Worm (Caenorhabditis elegans) whole organism, L4 larva: ENCODE measurements around the gene M05D6.1.

Experiments used
- D1046.2 ChIP-seq: fragments of 200-800 bp; sonication (Bioruptor generic); IDR thresholded peaks from 2 replicates; pipeline ENCODE4 v1.3.6; 2022; ENCODE audit warnings: missing genetic modification characterization, missing compliant biosample characterization
- F44E2.7 ChIP-seq: fragments of 200-800 bp; sonication (Bioruptor generic); IDR thresholded peaks from 2 replicates; pipeline ENCODE4 v2.1.2; 2022; ENCODE audit warnings: missing genetic modification characterization, missing compliant biosample characterization
- T20F7.1 ChIP-seq: fragments of 200-800 bp; sonication (Bioruptor generic); optimal IDR thresholded peaks from 2 replicates; lab custom pipeline; 2018; ENCODE audit warnings: mild to moderate bottlenecking, missing genetic modification characterization, missing compliant biosample characterization
- Y5F2A.4 ChIP-seq: fragments of 200-800 bp; sonication (Bioruptor generic); optimal IDR thresholded peaks from 2 replicates; lab custom pipeline; 2018; ENCODE audit warnings: mild to moderate bottlenecking, missing genetic modification characterization, missing compliant biosample characterization
- ZK546.5 ChIP-seq, 2 experiments: sonication (generic microtip); optimal IDR thresholded peaks; 2 replicates each; lab custom pipeline; 2017; ENCODE audit warnings: missing biosample characterization in 2 of 2, missing genetic modification characterization in 2 of 2
- aha-1 ChIP-seq: fragments of 150-350 bp; peaks from one replicate; lab custom pipeline; 2014; ENCODE audit warnings: missing biosample characterization, missing genetic modification characterization
- ama-1 ChIP-seq: fragments of 150-350 bp; optimal IDR thresholded peaks from 2 replicates; lab custom pipeline; 2014; ENCODE audit warnings: inconsistent platforms, mixed read lengths
- ceh-28 ChIP-seq: fragments of 150-350 bp; optimal IDR thresholded peaks from 2 replicates; lab custom pipeline; 2014; ENCODE audit warnings: missing biosample characterization, missing genetic modification reagents, missing genetic modification characterization
- daf-12 ChIP-seq: fragments of 150-350 bp; optimal IDR thresholded peaks from 2 replicates; lab custom pipeline; 2014; ENCODE audit warnings: missing biosample characterization, missing genetic modification reagents, missing genetic modification characterization
- daf-16 ChIP-seq, 3 experiments: sonication (generic microtip); optimal IDR thresholded peaks; 2 replicates each; lab custom pipeline; 2016 to 2017; ENCODE audit warnings: missing genetic modification characterization in 3 of 3, missing genetic modification reagents in 3 of 3, mild to moderate bottlenecking in 2 of 3, missing compliant biosample characterization in 2 of 3, missing biosample characterization in 1 of 3, moderate library complexity in 1 of 3
- daf-19 ChIP-seq: fragments of 200-800 bp; sonication (Bioruptor generic); conservative IDR thresholded peaks from 2 replicates; pipeline ENCODE4 v1.3.6; 2022; ENCODE audit warnings: missing genetic modification characterization, missing compliant biosample characterization
- dpl-1 ChIP-seq: fragments of 150-350 bp; optimal IDR thresholded peaks from 2 replicates; lab custom pipeline; 2014; ENCODE audit warnings: missing biosample characterization, missing genetic modification reagents, missing genetic modification characterization
- duxl-1 ChIP-seq: sonication (generic microtip); optimal IDR thresholded peaks from 2 replicates; lab custom pipeline; 2016; ENCODE audit warnings: mild to moderate bottlenecking, missing genetic modification characterization, moderate library complexity, missing compliant biosample characterization; ENCODE audit not compliant: poor library complexity
- egl-27 ChIP-seq: sonication (generic microtip); optimal IDR thresholded peaks from 3 replicates; lab custom pipeline; 2017; ENCODE audit warnings: missing biosample characterization, missing genetic modification reagents, missing genetic modification characterization
- fkh-10 ChIP-seq: fragments of 150-350 bp; optimal IDR thresholded peaks from 2 replicates; lab custom pipeline; 2014; ENCODE audit warnings: missing biosample characterization, missing genetic modification reagents, missing genetic modification characterization
- gei-8 ChIP-seq: fragments of 200-800 bp; sonication (Bioruptor generic); optimal IDR thresholded peaks from 2 replicates; lab custom pipeline; 2018; ENCODE audit warnings: mild to moderate bottlenecking, missing genetic modification characterization, missing compliant biosample characterization
- hmg-1.1 ChIP-seq: fragments of 200-800 bp; sonication (Bioruptor generic); IDR thresholded peaks from 2 replicates; pipeline ENCODE4 v1.3.6; 2022; ENCODE audit warnings: missing genetic modification reagents, missing genetic modification characterization, missing compliant biosample characterization
- jun-1 ChIP-seq: fragments of 150-350 bp; optimal IDR thresholded peaks from 2 replicates; lab custom pipeline; 2014; ENCODE audit warnings: missing biosample characterization, missing genetic modification reagents, missing genetic modification characterization
- lin-29 ChIP-seq: fragments of 200-800 bp; sonication (Bioruptor generic); IDR thresholded peaks from 2 replicates; pipeline ENCODE4 v1.3.6; 2022; ENCODE audit warnings: missing genetic modification reagents, missing genetic modification characterization, missing compliant biosample characterization
- lin-38 ChIP-seq: fragments of 200-800 bp; sonication (Bioruptor generic); IDR thresholded peaks from 2 replicates; pipeline ENCODE4 v1.3.6; 2022; ENCODE audit warnings: missing genetic modification reagents, missing genetic modification characterization, missing compliant biosample characterization
- madf-5 ChIP-seq, 2 experiments: fragments of 200-800 bp; sonication (Bioruptor generic); IDR thresholded peaks; 2 replicates each; pipeline ENCODE4 v1.3.6; 2022; ENCODE audit warnings: missing compliant biosample characterization in 2 of 2, missing genetic modification characterization in 2 of 2
- madf-9 ChIP-seq: fragments of 200-800 bp; sonication (Bioruptor generic); conservative IDR thresholded peaks from 2 replicates; pipeline ENCODE4 v1.3.6; 2022; ENCODE audit warnings: missing genetic modification reagents, missing genetic modification characterization, missing compliant biosample characterization
- mdl-1 ChIP-seq, 2 experiments: fragments of 150-350 bp in 1 of 2; sonication (generic microtip) in 1 of 2; optimal IDR thresholded peaks; 2 replicates each; lab custom pipeline; 2014 to 2017; ENCODE audit warnings: missing biosample characterization in 2 of 2, missing genetic modification characterization in 2 of 2
- mep-1 ChIP-seq: fragments of 150-350 bp; sonication (generic microtip); optimal IDR thresholded peaks from 3 replicates; lab custom pipeline; 2014; ENCODE audit warnings: missing biosample characterization, missing genetic modification characterization
- mxl-2 ChIP-seq: fragments of 200-800 bp; sonication (Bioruptor generic); conservative IDR thresholded peaks from 2 replicates; pipeline ENCODE4 v1.3.6; 2022; ENCODE audit warnings: missing genetic modification reagents, missing genetic modification characterization, missing compliant biosample characterization
- nhr-237 ChIP-seq: sonication (generic microtip); optimal IDR thresholded peaks from 2 replicates; lab custom pipeline; 2017; ENCODE audit warnings: missing biosample characterization, missing genetic modification characterization
- nhr-42 ChIP-seq: fragments of 200-800 bp; sonication (Bioruptor generic); IDR thresholded peaks from 2 replicates; pipeline ENCODE4 v1.3.6; 2022; ENCODE audit warnings: missing genetic modification characterization, missing compliant biosample characterization
- php-3 ChIP-seq: fragments of 200-800 bp; sonication (Bioruptor generic); IDR thresholded peaks from 2 replicates; pipeline ENCODE4 v1.3.6; 2022; ENCODE audit warnings: missing genetic modification reagents, missing genetic modification characterization, missing compliant biosample characterization
- pqm-1 ChIP-seq: sonication (generic microtip); optimal IDR thresholded peaks from 2 replicates; lab custom pipeline; 2017; ENCODE audit warnings: missing biosample characterization, missing genetic modification characterization
- rbr-2 ChIP-seq: sonication (generic microtip); optimal IDR thresholded peaks from 2 replicates; lab custom pipeline; 2016; ENCODE audit warnings: missing genotype, missing genetic modification characterization, missing compliant biosample characterization
- sdz-12 ChIP-seq: fragments of 200-800 bp; sonication (Bioruptor generic); optimal IDR thresholded peaks from 2 replicates; lab custom pipeline; 2018; ENCODE audit warnings: mild to moderate bottlenecking, missing genetic modification characterization, missing compliant biosample characterization
- snpc-4 ChIP-seq: fragments of 150-350 bp; optimal IDR thresholded peaks from 2 replicates; lab custom pipeline; 2014; ENCODE audit warnings: missing biosample characterization, missing genetic modification characterization
- tag-97 ChIP-seq: fragments of 200-800 bp; sonication (Bioruptor generic); IDR thresholded peaks from 2 replicates; pipeline ENCODE4 v1.3.6; 2022; ENCODE audit warnings: missing genetic modification characterization, missing compliant biosample characterization
- tra-1 ChIP-seq: fragments of 200-800 bp; sonication (Bioruptor generic); IDR thresholded peaks from 2 replicates; pipeline ENCODE4 v1.3.6; 2022; ENCODE audit warnings: missing genetic modification reagents, missing genetic modification characterization, missing compliant biosample characterization
- unc-130 ChIP-seq: sonication (generic microtip); optimal IDR thresholded peaks from 2 replicates; lab custom pipeline; 2016; ENCODE audit warnings: missing genetic modification reagents, missing genetic modification characterization, missing compliant biosample characterization
- unc-62 ChIP-seq, 3 experiments: fragments of 150-350 bp in 1 of 3; sonication (generic microtip); optimal IDR thresholded peaks in 2 of 3; peaks in 1 of 3; 1 replicate in 1 of 3; 2 replicates in 2 of 3; lab custom pipeline; 2014 to 2017; ENCODE audit warnings: missing biosample characterization in 3 of 3, missing genetic modification characterization in 3 of 3, missing genetic modification reagents in 3 of 3, missing genotype in 1 of 3
- zfp-2 ChIP-seq: sonication (generic microtip); optimal IDR thresholded peaks from 2 replicates; lab custom pipeline; 2016; ENCODE audit warnings: mild to moderate bottlenecking, missing genetic modification characterization, missing compliant biosample characterization
- ztf-11 ChIP-seq: fragments of 150-350 bp; optimal IDR thresholded peaks from 2 replicates; lab custom pipeline; 2014; ENCODE audit warnings: missing biosample characterization, missing genetic modification characterization

The M05D6.1 gene

ce11 chrII:8472916-8473315 is 2.3 kb downstream of the M05D6.1 start:
- TF ChIP-seq unc-62 (GFP tag; optimal IDR thresholded peaks at IDR 0.05 in 1 of 2; lab: Kevin White, UChicago), result peak in 1 of 2 experiments; percentile 91
- no peak for TF ChIP-seq unc-62 (tag; optimal IDR thresholded peaks at IDR 0.05; lab: Kevin White, UChicago)
- TF ChIP-seq daf-16 (GFP tag; optimal IDR thresholded peaks at IDR 0.05; lab: Kevin White, UChicago), result no peak
- no peak for TF ChIP-seq daf-16 (tag; optimal IDR thresholded peaks at IDR 0.05; lab: Kevin White, UChicago)
- TF ChIP-seq tag-97 (GFP tag; lab: Robert Waterston, UW), result no peak

- TF ChIP-seq hmg-1.1 (GFP tag; lab: Robert Waterston, UW) (no peak), dpl-1 (GFP tag; lab: Kevin White, UChicago) (no peak), fkh-10 (GFP tag; lab: Kevin White, UChicago) (no peak), D1046.2 (GFP tag; lab: Robert Waterston, UW) (no peak), mep-1 (tag; lab: Kevin White, UChicago) (no peak), nhr-42 (GFP tag; lab: Robert Waterston, UW) (no peak), lin-29 (no peak), zfp-2 (tag; lab: Kevin White, UChicago) (no peak), Y5F2A.4 (no peak), daf-12 (no peak), rbr-2 (no peak), mxl-2 (GFP tag; lab: Robert Waterston, UW) (no peak), ceh-28 (tag; lab: Kevin White, UChicago) (no peak), ztf-11 (tag; lab: Kevin White, UChicago) (no peak), unc-130 (no peak)
Measured at ce11 chrII:8471139-8471538, 4.1 kb downstream of the M05D6.1 start, which contains the start of gene M05D6.8. Gene M05D6.8 (minus strand): TSS chrII:8471239.

ce11 chrII:8467809-8468208 is 7.4 kb downstream of the M05D6.1 start, which contains the start of gene M05D6.2:
Gene M05D6.2 (plus strand): TSS chrII:8468109.
- no peak for TF ChIP-seq F44E2.7 (GFP tag; lab: Robert Waterston, UW)
- no peak for TF ChIP-seq egl-27 (tag; lab: Kevin White, UChicago)
- TF ChIP-seq jun-1 (tag; lab: Kevin White, UChicago), result no peak
- TF ChIP-seq snpc-4 (tag; lab: Kevin White, UChicago), result no peak
- TF ChIP-seq aha-1, result no peak
- TF ChIP-seq madf-9 (GFP tag; lab: Robert Waterston, UW), result no peak
- no peak for TF ChIP-seq ZK546.5 (tag; optimal IDR thresholded peaks at IDR 0.05; lab: Kevin White, UChicago)
- no peak for TF ChIP-seq pqm-1
- TF ChIP-seq madf-5 (GFP tag; IDR thresholded peaks at IDR 0.05; lab: Robert Waterston, UW), result no peak
- TF ChIP-seq, all 104 proteins: peak for 0

DNA sequence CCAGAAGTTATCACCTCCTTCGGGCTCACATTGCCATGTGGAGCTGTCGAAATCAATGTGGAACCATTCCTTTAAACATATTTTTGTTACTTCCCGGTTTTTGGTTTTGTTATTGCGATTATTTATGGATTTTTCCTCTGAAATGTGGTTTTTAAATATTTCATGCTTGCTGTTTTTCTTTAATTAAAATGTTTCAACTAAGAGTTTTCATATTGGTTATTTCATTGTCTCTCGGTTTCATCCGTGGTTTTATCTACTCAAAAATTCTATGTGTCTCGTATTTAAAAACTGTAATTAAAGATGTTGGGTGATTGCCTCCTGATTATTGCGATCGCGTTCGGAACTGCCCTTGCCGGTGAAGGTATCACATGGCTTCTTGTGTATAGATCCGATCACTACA is 8.3 kb downstream of the M05D6.1 start, which contains the start of gene F22B5.10:
Gene F22B5.10, plus strand, starts transcription at position 301 of the 400 bp plus-strand sequence.
- TF ChIP-seq mdl-1 (tag; optimal IDR thresholded peaks at IDR 0.05; lab: Kevin White, UChicago), result no peak
- TF ChIP-seq T20F7.1 (GFP tag; lab: Kevin White, UChicago), result no peak
- peak; percentile 23; the same call in 1 of the 2 replicates for TF ChIP-seq lin-38
- no peak for TF ChIP-seq daf-19 (GFP tag; lab: Robert Waterston, UW)
- no peak for TF ChIP-seq duxl-1 (tag; lab: Kevin White, UChicago)
- peak; percentile 49 for TF ChIP-seq ama-1 (lab: Kevin White, UChicago)
- no peak for TF ChIP-seq nhr-237 (tag; lab: Kevin White, UChicago)
- no peak for TF ChIP-seq gei-8 (GFP tag; lab: Kevin White, UChicago)
- no peak for TF ChIP-seq tra-1 (GFP tag; lab: Robert Waterston, UW)
- TF ChIP-seq php-3 (GFP tag; lab: Robert Waterston, UW), result no peak
- no peak for TF ChIP-seq sdz-12
